Worm (Caenorhabditis elegans) whole organism, L1 larva: ENCODE results near the gene uig-1.
A peak's percentile ranks its signal among the peaks of the same experiment; 100 is the strongest.

Source experiments
- C34B4.2 ChIP-seq: sonication (generic microtip); optimal IDR thresholded peaks from 2 replicates; lab custom pipeline; 2017; ENCODE audit warnings: mild to moderate bottlenecking, missing genetic modification characterization, missing compliant biosample characterization
- F16B12.6 ChIP-seq: fragments of 150-350 bp; optimal IDR thresholded peaks from 2 replicates; lab custom pipeline; 2014; ENCODE audit warnings: missing biosample characterization, missing genetic modification characterization
- alr-1 ChIP-seq: fragments of 200-800 bp; sonication (Bioruptor generic); optimal IDR thresholded peaks from 2 replicates; lab custom pipeline; 2018; ENCODE audit warnings: borderline replicate concordance, mild to moderate bottlenecking, missing genetic modification characterization, missing compliant biosample characterization
- blmp-1 ChIP-seq: fragments of 150-350 bp; optimal IDR thresholded peaks from 2 replicates; lab custom pipeline; 2014; ENCODE audit warnings: missing biosample characterization, missing genetic modification characterization
- ceh-88 ChIP-seq: fragments of 200-800 bp; sonication (Bioruptor generic); IDR thresholded peaks from 2 replicates; pipeline ENCODE4 v1.3.6; 2022; ENCODE audit warnings: missing genetic modification characterization, missing compliant biosample characterization
- dpl-1 ChIP-seq, 3 experiments: fragments of 150-350 bp in 2 of 3; sonication (generic microtip) in 1 of 3; optimal IDR thresholded peaks; 2 replicates each; lab custom pipeline; 2014 to 2017; ENCODE audit warnings: missing biosample characterization in 3 of 3, missing genetic modification characterization in 3 of 3, missing genetic modification reagents in 3 of 3
- dsc-1 ChIP-seq: sonication (generic microtip); optimal IDR thresholded peaks from 2 replicates; lab custom pipeline; 2016; ENCODE audit warnings: mild to moderate bottlenecking, missing genetic modification characterization, missing compliant biosample characterization
- elt-2 ChIP-seq: sonication (generic microtip); optimal IDR thresholded peaks from 2 replicates; lab custom pipeline; 2016; ENCODE audit warnings: missing genetic modification characterization, mild to moderate bottlenecking, inconsistent platforms, missing compliant biosample characterization, missing genetic modification reagents
- fkh-10 ChIP-seq: sonication (generic microtip); optimal IDR thresholded peaks from 2 replicates; lab custom pipeline; 2017; ENCODE audit warnings: missing biosample characterization, missing genetic modification reagents, missing genetic modification characterization
- fkh-8 ChIP-seq: sonication (generic microtip); optimal IDR thresholded peaks from 2 replicates; lab custom pipeline; 2016; ENCODE audit warnings: mild to moderate bottlenecking, missing genetic modification characterization, missing compliant biosample characterization
- hlh-4 ChIP-seq: sonication (generic microtip); optimal IDR thresholded peaks from 2 replicates; lab custom pipeline; 2016; ENCODE audit warnings: mild to moderate bottlenecking, missing genetic modification characterization, missing compliant biosample characterization
- hpl-2 ChIP-seq: fragments of 150-350 bp; optimal IDR thresholded peaks from 2 replicates; lab custom pipeline; 2014; ENCODE audit warnings: missing biosample characterization, missing genetic modification reagents, missing genetic modification characterization
- jun-1 ChIP-seq: fragments of 150-350 bp; optimal IDR thresholded peaks from 2 replicates; lab custom pipeline; 2014; ENCODE audit warnings: missing biosample characterization, missing genetic modification reagents, missing genetic modification characterization
- lin-13 ChIP-seq: fragments of 150-350 bp; optimal IDR thresholded peaks from 2 replicates; lab custom pipeline; 2014; ENCODE audit warnings: missing biosample characterization, missing genetic modification reagents, missing genetic modification characterization
- lin-14 ChIP-seq: fragments of 200-800 bp; sonication (Bioruptor generic); optimal IDR thresholded peaks from 2 replicates; lab custom pipeline; 2018; ENCODE audit warnings: mild to moderate bottlenecking, missing genetic modification characterization, moderate library complexity, missing compliant biosample characterization
- lin-15B ChIP-seq: fragments of 150-350 bp; sonication (generic microtip); optimal IDR thresholded peaks from 3 replicates; lab custom pipeline; 2014; ENCODE audit warnings: missing biosample characterization, missing genetic modification characterization
- lin-35 ChIP-seq, 2 experiments: fragments of 150-350 bp; optimal IDR thresholded peaks; 2 replicates each; lab custom pipeline; 2014; ENCODE audit warnings: missing biosample characterization in 2 of 2, missing genetic modification characterization in 2 of 2, missing genetic modification reagents in 2 of 2
- lir-3 ChIP-seq: sonication (generic microtip); optimal IDR thresholded peaks from 2 replicates; lab custom pipeline; 2016; ENCODE audit warnings: mild to moderate bottlenecking, missing genetic modification characterization, moderate library complexity, missing compliant biosample characterization; ENCODE audit not compliant: poor library complexity
- lsy-2 ChIP-seq, 2 experiments: fragments of 150-350 bp; optimal IDR thresholded peaks; 2 replicates each; lab custom pipeline; 2014; ENCODE audit warnings: missing biosample characterization in 2 of 2, missing genetic modification characterization in 2 of 2
- mab-9 ChIP-seq: fragments of 200-800 bp; sonication (Bioruptor generic); IDR thresholded peaks from 2 replicates; pipeline ENCODE4 v1.3.6; 2022; ENCODE audit warnings: missing genetic modification reagents, missing genetic modification characterization, missing compliant biosample characterization
- mdl-1 ChIP-seq, 2 experiments: fragments of 150-350 bp; optimal IDR thresholded peaks; 2 replicates each; lab custom pipeline; 2014 to 2017; ENCODE audit warnings: missing biosample characterization in 2 of 2, missing genetic modification characterization in 2 of 2, inconsistent platforms in 1 of 2
- mep-1 ChIP-seq: fragments of 150-350 bp; optimal IDR thresholded peaks from 2 replicates; lab custom pipeline; 2014; ENCODE audit warnings: missing biosample characterization, missing genetic modification characterization
- nhr-12 ChIP-seq: sonication (generic microtip); optimal IDR thresholded peaks from 2 replicates; lab custom pipeline; 2017; ENCODE audit warnings: missing biosample characterization, missing genetic modification characterization
- nhr-20 ChIP-seq: sonication (generic microtip); optimal IDR thresholded peaks from 2 replicates; lab custom pipeline; 2016; ENCODE audit warnings: mild to moderate bottlenecking, missing genetic modification characterization, missing compliant biosample characterization
- nhr-71 ChIP-seq: sonication (generic microtip); optimal IDR thresholded peaks from 2 replicates; lab custom pipeline; 2016; ENCODE audit warnings: mild to moderate bottlenecking, missing genetic modification characterization, moderate library complexity, missing compliant biosample characterization
- nhr-84 ChIP-seq: sonication (generic microtip); optimal IDR thresholded peaks from 2 replicates; lab custom pipeline; 2017; ENCODE audit warnings: missing biosample characterization, missing genetic modification characterization
- nhr-85 ChIP-seq: sonication (generic microtip); peaks from one replicate; lab custom pipeline; 2016; ENCODE audit warnings: missing genetic modification characterization, inconsistent platforms, missing compliant biosample characterization
- rnt-1 ChIP-seq: sonication (generic microtip); optimal IDR thresholded peaks from 2 replicates; lab custom pipeline; 2016; ENCODE audit warnings: mild to moderate bottlenecking, missing genetic modification characterization, moderate library complexity, missing compliant biosample characterization
- swsn-7 ChIP-seq: sonication (generic microtip); optimal IDR thresholded peaks from 2 replicates; lab custom pipeline; 2016; ENCODE audit warnings: missing genetic modification characterization, missing compliant biosample characterization
- unc-86 ChIP-seq: sonication (generic microtip); optimal IDR thresholded peaks from 2 replicates; lab custom pipeline; 2016; ENCODE audit warnings: missing genetic modification characterization, missing compliant biosample characterization
- unc-98 ChIP-seq: fragments of 200-800 bp; sonication (Bioruptor generic); IDR thresholded peaks from 2 replicates; pipeline ENCODE4 v1.3.6; 2022; ENCODE audit warnings: missing genetic modification characterization, missing compliant biosample characterization
- xbp-1 ChIP-seq: sonication (generic microtip); optimal IDR thresholded peaks from 2 replicates; lab custom pipeline; 2016; ENCODE audit warnings: missing genetic modification characterization, missing compliant biosample characterization

The uig-1 gene

DNA sequence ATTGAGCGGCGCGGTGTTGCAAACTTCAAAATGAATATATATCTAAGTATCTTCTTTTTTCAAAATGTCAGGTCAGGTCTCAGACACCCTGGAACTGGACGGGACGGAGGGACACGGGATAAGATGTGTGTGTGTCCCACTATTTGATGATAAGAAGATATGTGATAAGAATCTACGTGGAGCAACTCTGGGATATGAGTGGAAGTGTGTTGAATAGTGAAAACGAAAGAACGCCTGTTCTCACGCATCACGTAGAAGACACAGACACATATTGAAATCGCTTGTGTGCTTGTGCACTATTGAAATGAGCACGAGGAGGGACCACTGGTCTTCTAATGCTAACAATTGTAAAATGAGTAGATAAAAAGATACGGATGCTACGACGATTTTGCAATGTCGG, at the start of gene uig-1:
TSS of gene uig-1 (minus strand) at position 120 of the 400 bp plus-strand sequence.
- TF ChIP-seq lir-3 (tag; lab: Kevin White, UChicago), result no peak
- peak; percentile 75 for TF ChIP-seq lin-14 (GFP tag; lab: Kevin White, UChicago)
- TF ChIP-seq dsc-1, result no peak
- no peak for TF ChIP-seq nhr-12 (tag; lab: Kevin White, UChicago)
- TF ChIP-seq lin-13 (GFP tag; lab: Kevin White, UChicago), result no peak
- TF ChIP-seq elt-2 (tag; lab: Kevin White, UChicago), result no peak
- TF ChIP-seq, all 84 proteins: peak for 1

DNA sequence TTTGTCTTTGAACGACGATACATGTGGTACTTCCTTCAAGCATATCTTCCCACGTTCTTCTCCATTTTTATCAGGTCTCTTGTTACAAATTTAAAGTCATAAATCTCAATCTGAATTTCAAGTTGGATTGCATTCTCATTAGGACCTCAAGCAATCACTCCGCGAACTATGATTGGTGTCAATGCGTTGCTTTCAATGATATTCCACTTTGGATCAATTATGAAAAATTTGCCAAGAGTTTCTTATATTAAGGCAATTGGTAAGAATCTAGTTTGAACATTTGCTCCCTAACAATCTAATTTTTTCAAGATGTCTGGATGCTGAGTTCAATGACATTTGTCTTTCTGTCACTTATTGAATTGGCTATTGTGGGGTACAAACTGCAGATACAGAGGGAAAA, 46.5 kb upstream of the uig-1 start:
- TF ChIP-seq unc-86 (tag; lab: Kevin White, UChicago) (no peak), nhr-84 (tag; lab: Kevin White, UChicago) (no peak), hpl-2 (GFP tag; lab: Kevin White, UChicago) (no peak), dsc-1 (peak; percentile 76), lsy-2 (tag; optimal IDR thresholded peaks at IDR 0.05; lab: Kevin White, UChicago) (no peak), F16B12.6 (tag; lab: Kevin White, UChicago) (no peak), C34B4.2 (no peak), fkh-10 (no peak), swsn-7 (tag; lab: Kevin White, UChicago) (no peak)

DNA sequence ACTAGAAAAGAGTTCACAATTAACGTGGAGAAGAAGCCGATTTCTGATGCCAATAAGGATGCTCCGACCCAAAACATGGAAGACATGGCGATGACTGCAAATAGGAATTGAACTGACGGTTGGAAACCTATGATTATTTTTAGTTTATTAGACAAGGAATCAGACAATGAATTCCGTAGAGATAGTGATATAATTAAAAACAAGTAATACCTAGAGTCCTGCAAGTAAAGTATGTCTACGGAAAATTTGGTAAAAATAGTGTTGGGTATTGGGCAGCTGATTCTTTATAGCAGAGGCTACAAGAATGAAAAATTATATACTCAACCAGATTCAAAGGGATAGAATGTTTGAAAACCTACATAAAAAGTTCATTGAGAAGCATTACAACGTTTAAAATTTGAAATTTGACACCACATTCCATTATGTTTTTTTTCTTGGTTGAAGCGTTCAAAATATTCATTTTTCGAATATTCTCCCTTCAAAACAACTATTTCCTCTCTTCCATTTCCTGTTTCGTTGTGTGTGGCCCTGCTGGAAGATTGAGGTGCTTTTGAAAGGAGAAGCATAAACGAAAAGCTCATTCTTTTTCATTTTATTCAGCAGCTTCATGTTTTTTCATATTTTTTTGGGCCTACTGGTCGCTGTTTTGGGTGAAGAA, 44.0 kb upstream of the uig-1 start, which contains the start of the genes str-4 and lgc-48:
TSS of gene str-4 (minus strand) at position 101 of the 658 bp plus-strand sequence.
TSS of gene lgc-48 (plus strand) at position 608 of the 658 bp plus-strand sequence.
- TF ChIP-seq unc-86 (tag; lab: Kevin White, UChicago) (no peak), hlh-4 (tag; lab: Kevin White, UChicago) (no peak), alr-1 (tag; lab: Kevin White, UChicago) (no peak), unc-98 (GFP tag; lab: Robert Waterston, UW) (no peak)

DNA sequence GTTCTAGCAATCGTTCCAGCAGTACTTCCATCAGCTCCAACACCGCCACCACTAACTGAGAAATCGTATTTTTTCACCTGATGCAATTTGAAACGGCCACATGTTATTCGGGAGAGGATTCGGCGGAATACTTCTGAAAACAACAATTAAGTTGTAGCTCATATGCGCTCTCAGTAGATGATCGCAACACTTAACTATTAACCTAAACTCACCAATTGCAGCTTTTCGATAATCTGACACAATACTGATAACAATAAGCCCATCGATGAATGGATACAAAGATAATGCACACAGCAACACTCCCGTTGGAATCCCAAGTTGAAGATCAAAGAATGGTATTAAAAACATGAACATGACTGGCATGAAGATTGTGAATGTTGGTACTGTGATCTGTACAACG, 42.3 kb upstream of the uig-1 start:
- TF ChIP-seq lin-15B (tag; lab: Kevin White, UChicago) (no peak), dpl-1 (GFP tag; optimal IDR thresholded peaks at IDR 0.05; lab: Kevin White, UChicago) (no peak), nhr-85 (tag; lab: Kevin White, UChicago) (no peak), lsy-2 (tag; optimal IDR thresholded peaks at IDR 0.05; lab: Kevin White, UChicago) (no peak), ceh-88 (GFP tag; lab: Robert Waterston, UW) (no peak), mab-9 (no peak)
- TF ChIP-seq, all 84 proteins: peak for 0

DNA sequence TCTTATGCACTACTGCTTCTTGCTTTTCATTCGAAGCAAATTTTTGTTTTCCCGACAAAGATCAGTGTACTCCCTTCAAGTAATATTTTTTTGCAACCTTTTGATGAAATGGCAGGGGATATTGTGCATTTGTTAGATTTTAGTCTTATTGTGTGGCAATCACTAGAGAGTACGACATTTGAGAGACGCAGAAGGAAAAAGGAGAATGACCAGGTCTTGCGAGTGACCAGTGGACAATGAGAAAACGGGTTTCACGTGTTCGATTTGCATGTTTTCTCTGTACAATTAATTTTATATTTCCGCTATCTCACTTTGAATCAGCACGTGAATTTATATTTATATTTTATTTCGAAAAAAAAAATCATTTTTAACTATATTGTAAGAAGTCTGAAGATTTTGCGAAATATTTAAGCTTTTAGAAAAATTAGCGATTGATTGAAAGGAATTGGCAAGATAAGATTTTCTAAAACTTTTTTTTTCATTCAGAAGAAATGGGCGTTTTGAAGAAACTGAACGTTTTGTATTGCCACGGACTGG, 40.2 kb upstream of the uig-1 start, which contains the start of gene C50B6.9:
TSS of gene C50B6.9 (plus strand) at position 487 of the 537 bp plus-strand sequence.
- TF ChIP-seq mep-1 (tag; lab: Kevin White, UChicago) (peak; percentile 26), blmp-1 (tag; lab: Kevin White, UChicago) (peak; percentile 21), lir-3 (tag; lab: Kevin White, UChicago) (no peak), xbp-1 (tag; lab: Kevin White, UChicago) (no peak)

DNA sequence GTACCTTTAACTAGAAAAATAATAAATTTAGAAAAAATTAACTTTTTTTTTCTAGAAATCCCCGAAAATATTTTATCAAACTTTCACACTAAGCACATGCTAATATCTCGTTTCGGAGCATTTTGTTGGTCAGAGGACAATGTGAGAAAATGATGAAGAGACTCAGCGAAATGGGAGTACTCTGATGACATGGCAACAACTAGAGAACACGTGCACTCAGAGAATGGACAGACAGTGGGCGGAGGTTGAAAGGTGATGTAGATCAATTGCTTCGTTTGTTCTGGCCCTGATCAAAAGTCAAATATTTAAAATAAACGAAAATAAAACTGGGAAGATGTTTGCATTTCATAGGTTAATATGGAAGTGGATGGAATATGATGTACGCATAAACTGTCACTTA, 38.7 kb upstream of the uig-1 start:
- TF ChIP-seq nhr-85 (tag; lab: Kevin White, UChicago) (peak; percentile 18), fkh-8 (tag; lab: Kevin White, UChicago) (peak; percentile 27), nhr-71 (tag; lab: Kevin White, UChicago) (peak; percentile 19), jun-1 (no peak), nhr-20 (tag; lab: Kevin White, UChicago) (peak; percentile 11), hlh-4 (tag; lab: Kevin White, UChicago) (no peak), mdl-1 (tag; optimal IDR thresholded peaks at IDR 0.05; lab: Kevin White, UChicago) (peak in 1 of 2 experiments; percentile 11), lin-14 (GFP tag; lab: Kevin White, UChicago) (peak; percentile 3), rnt-1 (tag; lab: Kevin White, UChicago) (peak; percentile 7), lin-35 (GFP tag; optimal IDR thresholded peaks at IDR 0.05; lab: Kevin White, UChicago) (peak in 1 of 2 experiments; percentile 4)
- TF ChIP-seq, all 84 proteins: peak for 8
